Fruit fly (Drosophila melanogaster): ENCODE results near the gene CG43317.

dm6 chr3R:15786538-15786937 lies 47.7 kb downstream of the CG43317 start, which contains the start of gene CG9590:
- TF ChIP-seq CG3032 (tag; optimal IDR thresholded peaks at IDR 0.05), result no peak
- TF ChIP-seq Eip78C (GFP tag), result no peak
- TF ChIP-seq Sox15 (GFP tag; optimal IDR thresholded peaks at IDR 0.05), result no peak
- TF ChIP-seq Met (GFP tag; optimal IDR thresholded peaks at IDR 0.05), result no peak
- no peak for TF ChIP-seq Blimp-1 (GFP tag; optimal IDR thresholded peaks at IDR 0.05)
- TF ChIP-seq lz (GFP tag; optimal IDR thresholded peaks at IDR 0.05), result no peak

All from whole organism, prepupa.